Fruit fly (Drosophila melanogaster): ENCODE results near the gene Oseg5.
A peak's percentile ranks its signal among the peaks of the same experiment; 100 is the strongest.

Oseg5 gene

DNA sequence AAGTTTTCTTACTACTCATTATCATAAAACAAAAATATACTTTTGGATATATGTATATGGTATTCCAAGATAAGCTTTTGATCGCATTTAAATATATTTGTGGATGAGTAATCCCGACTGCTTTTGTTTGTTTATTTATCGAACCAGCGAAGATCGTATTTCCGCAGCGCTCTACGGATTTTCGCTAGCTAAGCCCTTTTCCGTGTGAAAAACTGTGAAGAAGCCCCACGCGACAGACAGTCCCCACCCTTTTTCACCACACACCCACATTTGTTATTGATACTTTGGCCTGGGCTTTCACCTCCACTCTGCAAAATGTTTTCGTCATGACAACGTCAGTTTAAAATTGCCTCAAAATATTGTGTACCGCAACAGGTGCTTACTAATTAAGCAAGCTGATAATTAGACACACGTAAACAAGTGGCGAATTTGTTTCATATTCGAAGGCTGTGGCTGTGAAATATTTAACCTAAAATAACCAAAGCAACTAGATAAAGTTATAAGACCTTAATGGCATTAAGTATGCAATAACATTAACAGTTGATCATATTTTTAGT lies 42.6 kb downstream of the Oseg5 start:
- TF ChIP-seq Sin3A (optimal IDR thresholded peaks at IDR 0.05) (no peak), h (optimal IDR thresholded peaks at IDR 0.05) (no peak), Myc (optimal IDR thresholded peaks at IDR 0.05) (no peak), ttk (optimal IDR thresholded peaks at IDR 0.05) (no peak), psq (optimal IDR thresholded peaks at IDR 0.05) (no peak), insv (optimal IDR thresholded peaks at IDR 0.05) (no peak)

DNA sequence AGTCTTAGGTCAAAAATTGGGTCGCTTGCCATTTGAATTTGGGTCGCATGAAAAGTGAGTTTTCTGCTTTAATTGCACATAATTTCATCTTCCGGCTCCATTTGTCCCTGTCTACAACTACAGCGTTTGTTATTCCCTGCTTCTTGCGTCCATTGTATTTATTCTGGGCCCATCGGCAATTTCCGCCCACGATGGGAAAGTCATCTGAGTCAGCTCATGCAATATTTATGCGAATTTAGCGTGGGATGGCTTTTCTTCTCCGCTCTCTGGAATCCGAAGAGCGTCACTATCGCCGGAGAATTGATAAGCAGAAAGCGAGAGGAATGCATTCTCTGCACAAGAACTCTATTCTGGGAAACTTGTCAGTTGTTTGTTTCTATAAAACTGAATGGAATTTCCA lies 43.1 kb downstream of the Oseg5 start:
- TF ChIP-seq insv (optimal IDR thresholded peaks at IDR 0.05) (no peak), Sin3A (optimal IDR thresholded peaks at IDR 0.05) (no peak), ttk (optimal IDR thresholded peaks at IDR 0.05) (no peak), psq (optimal IDR thresholded peaks at IDR 0.05) (no peak), h (optimal IDR thresholded peaks at IDR 0.05) (no peak)

DNA sequence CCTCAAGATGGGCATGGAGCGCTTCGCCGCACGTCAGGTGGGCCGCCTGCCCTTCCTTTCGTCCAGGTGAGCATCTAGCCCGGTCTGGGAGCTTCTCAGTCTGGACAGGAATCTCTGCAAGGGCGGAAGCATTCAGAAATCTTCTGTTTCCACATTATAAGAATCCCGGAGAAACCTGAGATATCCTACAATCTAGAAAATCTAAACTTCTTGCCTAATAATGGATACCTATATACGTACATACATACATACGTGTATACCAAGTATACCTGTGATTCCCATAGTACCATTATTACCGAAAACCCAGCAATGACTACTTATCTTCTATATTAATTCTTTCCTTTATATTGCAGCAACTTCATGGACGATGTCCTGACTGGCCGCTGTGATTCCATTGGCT lies 47.6 kb downstream of the Oseg5 start:
- TF ChIP-seq ttk (optimal IDR thresholded peaks at IDR 0.05) (peak; percentile 98), insv (optimal IDR thresholded peaks at IDR 0.05) (no peak), psq (optimal IDR thresholded peaks at IDR 0.05) (no peak), h (optimal IDR thresholded peaks at IDR 0.05) (no peak)

DNA sequence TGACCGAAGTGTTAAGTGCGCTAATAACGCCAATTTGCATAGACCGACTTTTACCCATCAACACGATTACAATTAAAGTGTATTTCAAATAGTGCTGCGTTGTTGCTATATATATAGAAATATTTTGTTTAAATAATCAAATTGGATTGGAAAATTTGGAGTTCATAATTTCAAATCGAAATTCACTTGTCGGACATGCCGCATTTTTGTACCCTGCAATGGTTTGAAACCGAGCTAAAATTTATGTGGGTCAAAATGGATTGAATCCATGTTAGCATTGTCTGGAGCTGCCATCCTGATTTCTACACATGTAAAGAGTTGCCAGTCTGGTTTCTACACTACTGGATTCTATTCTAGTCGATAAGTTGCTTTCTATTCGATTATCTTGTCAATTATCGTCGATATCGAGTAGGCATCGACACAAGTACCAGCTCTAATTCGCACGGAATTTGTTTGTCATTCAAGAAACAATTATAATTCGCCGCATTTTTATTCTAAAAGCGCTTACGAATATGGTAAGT lies 48.3 kb downstream of the Oseg5 start, which contains the start of gene Pomp:
Pomp (plus strand) TSS at position 386 of the 521 bp plus-strand sequence.
- TF ChIP-seq psq (optimal IDR thresholded peaks at IDR 0.05) (peak; percentile 99), insv (optimal IDR thresholded peaks at IDR 0.05) (no peak)

DNA sequence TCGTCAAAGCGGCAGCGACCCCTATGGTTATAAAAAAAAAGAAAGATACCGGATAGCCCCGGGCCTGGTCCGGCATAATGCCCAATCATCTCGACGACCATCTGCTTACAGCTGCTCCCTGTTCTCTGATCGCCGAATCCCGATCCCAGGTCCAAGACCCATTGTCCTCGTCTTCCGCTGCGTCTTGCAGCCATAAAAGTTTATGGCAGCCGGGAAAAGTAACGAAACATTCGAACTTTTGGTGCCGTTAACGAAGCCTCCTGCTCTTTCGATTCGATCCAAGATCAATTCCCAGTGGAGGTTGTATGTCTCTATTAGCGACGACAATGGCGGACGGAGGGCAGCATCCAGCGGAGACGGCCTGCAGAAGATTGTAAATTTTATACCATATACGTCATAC lies 50.3 kb downstream of the Oseg5 start:
- TF ChIP-seq h (optimal IDR thresholded peaks at IDR 0.05) (no peak), Sin3A (optimal IDR thresholded peaks at IDR 0.05) (no peak), ttk (optimal IDR thresholded peaks at IDR 0.05) (no peak), insv (optimal IDR thresholded peaks at IDR 0.05) (no peak), psq (optimal IDR thresholded peaks at IDR 0.05) (no peak), Myc (optimal IDR thresholded peaks at IDR 0.05) (no peak)

DNA sequence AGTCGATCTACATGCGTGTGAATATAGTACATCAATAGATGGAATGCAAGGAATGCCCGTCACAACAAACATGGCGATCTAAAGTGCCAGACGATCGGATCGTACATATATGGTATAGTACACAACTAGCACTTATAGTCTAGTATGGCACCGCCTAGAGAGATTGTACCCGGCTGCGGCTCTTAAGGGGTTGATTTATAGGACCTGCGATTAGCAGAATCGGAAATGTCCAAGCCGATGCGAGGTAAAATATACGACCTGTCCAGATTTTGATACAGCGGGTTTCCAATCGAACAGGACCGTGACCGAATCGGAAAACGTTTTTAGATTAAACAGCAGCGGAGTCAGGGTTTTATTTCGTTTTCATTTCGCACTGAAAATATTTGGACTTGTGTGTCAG lies 51.7 kb downstream of the Oseg5 start:
- TF ChIP-seq psq (optimal IDR thresholded peaks at IDR 0.05) (no peak), Myc (optimal IDR thresholded peaks at IDR 0.05) (no peak), Sin3A (optimal IDR thresholded peaks at IDR 0.05) (no peak), insv (optimal IDR thresholded peaks at IDR 0.05) (no peak), ttk (optimal IDR thresholded peaks at IDR 0.05) (no peak), h (optimal IDR thresholded peaks at IDR 0.05) (no peak)

DNA sequence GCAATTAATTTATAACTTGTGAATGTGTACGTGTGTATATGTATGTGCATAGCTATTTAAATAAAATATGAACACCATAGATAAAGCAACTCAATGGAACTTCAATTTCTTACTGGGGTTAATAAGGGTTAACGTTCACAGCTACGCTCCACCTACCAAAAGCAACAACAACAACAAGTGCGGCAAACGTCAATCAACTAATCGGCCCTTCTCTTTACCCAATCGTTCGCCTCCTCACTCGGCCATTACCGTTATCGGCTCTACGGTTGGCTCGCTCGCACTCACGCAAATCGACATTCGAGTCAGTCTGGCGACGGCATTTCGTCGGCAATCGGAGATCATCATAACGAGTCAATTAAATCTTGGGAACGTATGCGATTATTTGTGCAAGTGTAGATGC lies 52.6 kb downstream of the Oseg5 start:
- TF ChIP-seq h (optimal IDR thresholded peaks at IDR 0.05), result no peak
- TF ChIP-seq insv (optimal IDR thresholded peaks at IDR 0.05), result no peak

Data from Kc167 (cell line).